Worm (Caenorhabditis elegans): ENCODE data around the gene C15C8.8.

Gene C15C8.8

ce11 chrV:12747431-12747830, 4.9 kb downstream of the C15C8.8 start, which contains the start of gene C15C8.4 (continued):
- TF ChIP-seq blmp-1 (tag; optimal IDR thresholded peaks at IDR 0.05) (peak; percentile 74), nhr-76 (tag; optimal IDR thresholded peaks at IDR 0.05) (no peak), grh-1 (GFP tag; IDR thresholded peaks at IDR 0.05) (no peak)

ce11 chrV:12744979-12745378, 7.3 kb downstream of the C15C8.8 start, which contains the start of gene C15C8.7:
C15C8.7 (minus strand) TSS chrV:12745050.
- TF ChIP-seq pqm-1 (tag; optimal IDR thresholded peaks at IDR 0.05) (peak; percentile 52), ceh-82 (tag; optimal IDR thresholded peaks at IDR 0.05) (no peak), lin-15B (tag; optimal IDR thresholded peaks at IDR 0.05) (no peak), elt-2 (tag; optimal IDR thresholded peaks at IDR 0.05) (peak; percentile 75)

- TF ChIP-seq mdl-1 (tag; optimal IDR thresholded peaks at IDR 0.05) = no peak
- no peak for TF ChIP-seq fkh-10 (GFP tag; optimal IDR thresholded peaks at IDR 0.05)
- no peak for TF ChIP-seq aly-2 (tag; optimal IDR thresholded peaks at IDR 0.05)
- no peak for TF ChIP-seq sox-4 (tag; optimal IDR thresholded peaks at IDR 0.05)
- no peak for TF ChIP-seq unc-86 (tag; optimal IDR thresholded peaks at IDR 0.05)
- TF ChIP-seq ztf-4 (tag; optimal IDR thresholded peaks at IDR 0.05) = no peak
- TF ChIP-seq pqm-1 (tag; optimal IDR thresholded peaks at IDR 0.05) = peak; percentile 12
- TF ChIP-seq lsy-2 (tag; optimal IDR thresholded peaks at IDR 0.05) = no peak
- TF ChIP-seq fkh-8 (tag; optimal IDR thresholded peaks at IDR 0.05) = no peak
- peak; percentile 28 for TF ChIP-seq elt-2 (tag; optimal IDR thresholded peaks at IDR 0.05)
- no peak for TF ChIP-seq hlh-17 (GFP tag; optimal IDR thresholded peaks at IDR 0.05; ENCODE audit: borderline replicate concordance)
- TF ChIP-seq lin-14 (GFP tag; optimal IDR thresholded peaks at IDR 0.05) = no peak
- TF ChIP-seq egl-13 (tag; optimal IDR thresholded peaks at IDR 0.05) = no peak
- TF ChIP-seq nhr-11 (tag; optimal IDR thresholded peaks at IDR 0.05) = no peak
- TF ChIP-seq ceh-90 (tag; optimal IDR thresholded peaks at IDR 0.05) = no peak
- no peak for TF ChIP-seq tlp-1 (tag; optimal IDR thresholded peaks at IDR 0.05)
- TF ChIP-seq unc-30 (tag; optimal IDR thresholded peaks at IDR 0.05) = no peak
- TF ChIP-seq pag-3 (tag; optimal IDR thresholded peaks at IDR 0.05; ENCODE audit: borderline replicate concordance, insufficient read depth) = no peak
Observed at ce11 chrV:12743778-12744502, 8.4 kb downstream of the C15C8.8 start.

- TF ChIP-seq C34B4.2 (tag; optimal IDR thresholded peaks at IDR 0.05) = no peak
- TF ChIP-seq alr-1 (tag; optimal IDR thresholded peaks at IDR 0.05; ENCODE audit: borderline replicate concordance) = no peak
- TF ChIP-seq nhr-71 (tag; optimal IDR thresholded peaks at IDR 0.05) = peak; percentile 19
- peak; percentile 12 for TF ChIP-seq nhr-90 (tag; optimal IDR thresholded peaks at IDR 0.05; ENCODE audit: poor library complexity)
- TF ChIP-seq elt-2 (tag; optimal IDR thresholded peaks at IDR 0.05) = peak; percentile 90
Observed at ce11 chrV:12741684-12742083, 10.6 kb downstream of the C15C8.8 start, which contains the start of gene hrg-7. hrg-7 (plus strand) TSS chrV:12742041.

- TF ChIP-seq unc-130 (tag; optimal IDR thresholded peaks at IDR 0.05) (no peak), pqm-1 (tag; optimal IDR thresholded peaks at IDR 0.05) (no peak), ztf-4 (tag; optimal IDR thresholded peaks at IDR 0.05) (no peak), hpl-2 (GFP tag; optimal IDR thresholded peaks at IDR 0.05) (no peak), ceh-88 (GFP tag; IDR thresholded peaks at IDR 0.05) (no peak), fos-1 (tag; optimal IDR thresholded peaks at IDR 0.05) (no peak), blmp-1 (tag; optimal IDR thresholded peaks at IDR 0.05) (no peak), jun-1 (tag; optimal IDR thresholded peaks at IDR 0.05) (no peak), hlh-4 (tag; optimal IDR thresholded peaks at IDR 0.05) (no peak), aly-2 (tag; optimal IDR thresholded peaks at IDR 0.05) (no peak), lin-14 (GFP tag; optimal IDR thresholded peaks at IDR 0.05) (no peak), ets-5 (GFP tag; IDR thresholded peaks at IDR 0.05) (no peak), C04F5.9 (tag; optimal IDR thresholded peaks at IDR 0.05) (no peak), nhr-19 (GFP tag; conservative IDR thresholded peaks at IDR 0.05) (no peak)
Observed at ce11 chrV:12736166-12736753, 16.0 kb downstream of the C15C8.8 start, which contains the start of gene cky-1. cky-1 (plus strand) TSS chrV:12736703.

All from whole organism, L1 larva.